Fruit fly (Drosophila melanogaster) S2 (cell line): ENCODE data around the gene CG13950.

Experiments
- CG8478 ChIP-seq: fragments of >200 bp; optimal IDR thresholded peaks from 2 replicates; lab custom pipeline; 2018
- CTCF ChIP-seq, 2 experiments: fragments of >200 bp; optimal IDR thresholded peaks; 2 replicates each; lab custom pipeline; 2018

DNA sequence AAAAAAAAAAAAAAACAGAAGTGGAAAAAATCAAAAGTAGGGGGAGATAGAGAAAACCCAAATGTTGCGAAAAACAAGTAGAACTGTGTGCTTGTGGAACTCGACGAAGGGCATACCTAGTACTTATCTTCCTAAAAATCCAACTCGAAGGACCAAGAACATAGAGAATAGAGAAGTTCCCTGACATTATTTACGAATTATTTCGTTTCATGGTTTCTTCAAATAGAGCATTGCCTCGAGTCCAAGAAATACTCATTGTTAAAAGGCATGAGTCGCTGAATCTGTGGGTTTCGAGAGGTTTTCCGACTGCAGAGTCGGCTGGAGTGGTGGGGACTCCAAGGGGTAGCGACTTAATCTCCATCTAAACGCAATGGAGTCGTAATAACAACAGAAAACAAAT, 33.2 kb downstream of the CG13950 start:
- TF ChIP-seq CG8478 (lab: Kevin White, UChicago) (no peak), CTCF (optimal IDR thresholded peaks at IDR 0.05; lab: Kevin White, UChicago) (no peak)
